Worm (Caenorhabditis elegans) whole organism, midembryonic: Measurements from ENCODE around the gene ZC190.2.
"Not testable (repeated sequence)": the region's sequence is repeated elsewhere in the genome, so short reads cannot be mapped to it uniquely, and the experiment has no call there.

ENCODE experiments used
- T22C8.4 ChIP-seq: fragments of 200-800 bp; sonication (Bioruptor generic); IDR thresholded peaks from 2 replicates; pipeline ENCODE4 v1.3.6; 2022; ENCODE audit warnings: missing genetic modification characterization, missing compliant biosample characterization
- cog-1 ChIP-seq: sonication (generic microtip); optimal IDR thresholded peaks from 2 replicates; lab custom pipeline; 2016; ENCODE audit warnings: missing genetic modification characterization, missing compliant biosample characterization
- flt-1 ChIP-seq: fragments of 200-800 bp; sonication (Bioruptor generic); IDR thresholded peaks from 2 replicates; pipeline ENCODE4 v1.3.6; 2022; ENCODE audit warnings: missing genetic modification characterization, missing compliant biosample characterization
- klf-2 ChIP-seq: fragments of 200-800 bp; sonication (Bioruptor generic); conservative IDR thresholded peaks from 2 replicates; pipeline ENCODE4 v1.3.6; 2022; ENCODE audit warnings: missing genetic modification reagents, missing genetic modification characterization, missing compliant biosample characterization
- med-1 ChIP-seq: sonication (generic microtip); optimal IDR thresholded peaks from 2 replicates; lab custom pipeline; 2017; ENCODE audit warnings: missing genetic modification characterization, mild to moderate bottlenecking, missing compliant biosample characterization, antibody characterized with exemption, missing genetic modification reagents; ENCODE audit not compliant: insufficient read depth
- ref-1 ChIP-seq: fragments of 200-800 bp; sonication (Bioruptor generic); conservative IDR thresholded peaks from 2 replicates; pipeline ENCODE4 v1.3.6; 2022; ENCODE audit warnings: missing genetic modification reagents, missing genetic modification characterization, missing compliant biosample characterization
- tab-1 ChIP-seq: fragments of 200-800 bp; sonication (Bioruptor generic); IDR thresholded peaks from 2 replicates; pipeline ENCODE4 v1.3.6; 2022; ENCODE audit warnings: missing genetic modification characterization, missing compliant biosample characterization
- ztf-23 ChIP-seq: fragments of 200-800 bp; sonication (Bioruptor generic); IDR thresholded peaks from 2 replicates; pipeline ENCODE4 v1.3.6; 2022; ENCODE audit warnings: missing genetic modification reagents, missing genetic modification characterization, missing compliant biosample characterization
- ztf-29 ChIP-seq: fragments of 200-800 bp; sonication (Bioruptor generic); IDR thresholded peaks from 2 replicates; pipeline ENCODE4 v1.3.6; 2022; ENCODE audit warnings: missing genetic modification reagents, missing genetic modification characterization, missing compliant biosample characterization

ZC190.2 gene

DNA sequence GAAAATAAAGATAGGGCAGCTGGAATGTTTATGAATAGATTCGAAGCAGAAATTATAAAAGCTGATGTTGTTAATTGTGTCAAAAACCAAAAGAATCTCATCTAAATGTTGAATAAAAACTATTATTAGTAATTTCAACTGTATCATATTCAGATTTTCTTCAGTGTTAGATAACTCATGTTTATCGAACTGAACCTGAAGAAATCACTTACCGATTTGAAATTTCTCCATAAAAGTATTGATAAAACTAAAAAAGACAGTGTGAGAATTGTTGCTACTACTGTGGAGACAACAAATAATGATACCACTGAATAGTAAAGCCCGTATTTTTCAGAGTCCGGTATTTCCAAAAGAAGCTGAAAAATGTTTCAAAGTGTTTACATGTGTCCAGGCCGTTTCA, 41.0 kb downstream of the ZC190.2 start, which contains the start of gene ZC196.8:
ZC196.8 (minus strand) TSS at position 101 of the 400 bp plus-strand sequence.
- TF ChIP-seq ztf-29 (GFP tag; lab: Robert Waterston, UW); ztf-23 (GFP tag; lab: Robert Waterston, UW); cog-1 (tag; lab: Kevin White, UChicago): not testable (repeated sequence)

DNA sequence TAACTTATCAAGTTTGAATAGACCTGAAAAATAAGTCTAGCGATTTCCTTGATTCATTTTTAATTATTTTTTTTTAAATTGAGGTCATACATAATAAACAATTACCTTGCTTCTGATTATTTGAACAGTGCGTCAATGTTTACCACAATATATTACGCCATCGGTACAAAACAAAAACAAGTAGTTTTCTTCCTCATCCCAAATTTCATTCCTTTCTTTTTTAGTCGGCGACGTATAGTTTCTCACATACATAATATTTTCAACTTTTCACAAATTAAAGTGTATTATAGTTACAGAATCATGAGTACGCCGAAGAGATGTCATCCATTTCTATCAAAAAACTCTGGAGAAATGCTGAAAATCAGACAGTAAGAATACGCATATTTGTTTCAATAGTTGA, 45.1 kb downstream of the ZC190.2 start, which contains the start of gene droe-8:
droe-8 (plus strand) TSS at position 301 of the 400 bp plus-strand sequence.
- TF ChIP-seq T22C8.4 (GFP tag; lab: Robert Waterston, UW); ref-1; tab-1 (GFP tag; lab: Robert Waterston, UW): not testable (repeated sequence)

DNA sequence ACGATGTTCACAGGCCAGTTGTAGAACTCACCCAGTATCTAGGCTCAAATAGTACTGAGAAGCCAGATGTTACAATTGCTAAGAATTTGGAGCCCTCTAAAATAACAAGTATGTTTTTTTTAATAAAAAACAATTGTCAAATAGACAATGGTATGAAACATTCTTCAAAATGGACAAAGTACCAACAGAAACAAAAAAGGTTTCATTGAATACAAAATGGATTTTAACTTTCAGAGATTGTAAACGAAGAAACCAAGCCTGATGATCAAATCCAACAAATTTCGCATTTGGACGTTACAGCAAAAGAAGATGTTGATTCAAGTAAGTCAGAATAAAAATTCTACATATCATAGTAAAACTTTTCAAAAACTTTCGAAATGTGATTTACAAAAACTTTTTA, 45.9 kb downstream of the ZC190.2 start, which contains the start of gene ZC196.9:
ZC196.9 (minus strand) TSS at position 101 of the 400 bp plus-strand sequence.
- TF ChIP-seq cog-1 (tag; lab: Kevin White, UChicago) (no peak), T22C8.4 (GFP tag; lab: Robert Waterston, UW) (no peak), klf-2 (no peak), tab-1 (GFP tag; lab: Robert Waterston, UW) (no peak), ref-1 (no peak), ztf-23 (GFP tag; lab: Robert Waterston, UW) (no peak), ztf-29 (GFP tag; lab: Robert Waterston, UW) (no peak), flt-1 (GFP tag; lab: Robert Waterston, UW) (no peak), med-1 (GFP tag; lab: Kevin White, UChicago) (no peak)

DNA sequence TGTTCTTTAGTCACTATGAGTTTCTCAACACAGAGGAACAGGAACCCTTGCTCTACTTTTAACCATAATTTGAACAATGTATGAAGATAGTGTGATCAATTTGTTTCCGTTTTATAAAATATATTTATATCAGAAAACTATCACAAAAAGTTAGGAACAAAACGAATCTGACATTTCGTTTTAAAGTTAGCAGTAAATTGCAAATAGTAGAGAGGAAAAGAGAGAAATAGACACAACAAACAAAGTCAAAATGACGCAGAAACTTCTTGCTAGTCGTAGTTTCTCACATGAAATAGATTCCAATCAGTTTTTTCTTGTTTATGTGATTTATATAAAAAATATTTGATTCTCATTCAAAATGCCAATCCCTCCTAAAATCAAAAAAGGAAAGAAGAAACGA, 48.0 kb downstream of the ZC190.2 start, which contains the start of gene ZC196.5:
ZC196.5 (plus strand) TSS at position 301 of the 400 bp plus-strand sequence.
- TF ChIP-seq tab-1 (GFP tag; lab: Robert Waterston, UW) (no peak), T22C8.4 (GFP tag; lab: Robert Waterston, UW) (no peak)

DNA sequence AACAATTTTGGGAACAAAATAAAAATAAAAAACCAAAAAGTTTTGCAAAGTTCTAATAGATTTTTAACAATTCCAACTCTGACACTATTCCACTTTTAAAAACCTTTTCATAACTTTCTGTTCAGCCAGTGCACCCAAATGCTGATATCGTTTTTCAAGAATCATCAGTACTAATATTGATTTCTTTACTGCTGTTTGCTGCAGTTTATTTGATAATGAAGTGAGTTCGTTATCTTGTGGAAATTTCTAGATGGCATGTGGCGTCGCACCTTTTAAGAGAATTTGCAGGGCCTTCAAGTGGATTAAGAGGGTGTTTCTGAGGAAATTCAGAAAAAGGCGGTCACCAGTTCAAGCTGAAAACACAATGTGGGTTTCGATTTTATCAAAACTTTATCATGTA, 49.8 kb downstream of the ZC190.2 start:
- TF ChIP-seq cog-1 (tag; lab: Kevin White, UChicago) = no peak
- no peak for TF ChIP-seq tab-1 (GFP tag; lab: Robert Waterston, UW)
